Worm (Caenorhabditis elegans) whole organism, L4 larva: ENCODE results near the gene C16A11.2.

Source experiments
- F10B5.3 ChIP-seq: sonication (generic microtip); optimal IDR thresholded peaks from 2 replicates; lab custom pipeline; 2016; ENCODE audit warnings: mild to moderate bottlenecking, missing genetic modification characterization, missing compliant biosample characterization
- F37D6.2 ChIP-seq: sonication (generic microtip); optimal IDR thresholded peaks from 2 replicates; lab custom pipeline; 2016; ENCODE audit warnings: mild to moderate bottlenecking, missing genetic modification characterization, missing compliant biosample characterization
- F49E8.2 ChIP-seq: sonication (generic microtip); optimal IDR thresholded peaks from 2 replicates; lab custom pipeline; 2016; ENCODE audit warnings: missing compliant biosample characterization, mild to moderate bottlenecking, missing genetic modification characterization, borderline replicate concordance
- T20F7.1 ChIP-seq: fragments of 200-800 bp; sonication (Bioruptor generic); optimal IDR thresholded peaks from 2 replicates; lab custom pipeline; 2018; ENCODE audit warnings: mild to moderate bottlenecking, missing genetic modification characterization, missing compliant biosample characterization
- Y48G9A.11 ChIP-seq: fragments of 200-800 bp; sonication (Bioruptor generic); IDR thresholded peaks from 2 replicates; pipeline ENCODE4 v1.3.6; 2022; ENCODE audit warnings: missing genetic modification reagents, missing genetic modification characterization, missing compliant biosample characterization
- ZK337.2 ChIP-seq: fragments of 200-800 bp; sonication (Bioruptor generic); IDR thresholded peaks from 2 replicates; pipeline ENCODE4 v1.3.6; 2022; ENCODE audit warnings: missing genetic modification reagents, missing genetic modification characterization, missing compliant biosample characterization
- aha-1 ChIP-seq: fragments of 150-350 bp; peaks from one replicate; lab custom pipeline; 2014; ENCODE audit warnings: missing biosample characterization, missing genetic modification characterization
- arid-1 ChIP-seq: fragments of 200-800 bp; sonication (Bioruptor generic); conservative IDR thresholded peaks from 2 replicates; pipeline ENCODE4 v1.3.6; 2022; ENCODE audit warnings: missing genetic modification reagents, missing genetic modification characterization, missing compliant biosample characterization
- ceh-62 ChIP-seq: sonication (generic microtip); optimal IDR thresholded peaks from 2 replicates; lab custom pipeline; 2017; ENCODE audit warnings: missing biosample characterization, missing genetic modification characterization
- cey-2 ChIP-seq: sonication (generic microtip); optimal IDR thresholded peaks from 3 replicates; lab custom pipeline; 2017; ENCODE audit warnings: missing genetic modification characterization, mild to moderate bottlenecking, missing compliant biosample characterization, antibody characterized with exemption, borderline replicate concordance; ENCODE audit not compliant: insufficient read depth
- dmd-9 ChIP-seq: fragments of 200-800 bp; sonication (Bioruptor generic); IDR thresholded peaks from 2 replicates; pipeline ENCODE4 v1.3.6; 2022; ENCODE audit warnings: missing genetic modification reagents, missing genetic modification characterization, missing compliant biosample characterization
- egl-43 ChIP-seq: fragments of 200-800 bp; sonication (Bioruptor generic); IDR thresholded peaks from 2 replicates; pipeline ENCODE4 v1.3.6; 2022; ENCODE audit warnings: missing genetic modification reagents, missing genetic modification characterization, missing compliant biosample characterization
- lin-1 ChIP-seq: fragments of 200-800 bp; sonication (Bioruptor generic); IDR thresholded peaks from 2 replicates; pipeline ENCODE4 v1.3.6; 2022; ENCODE audit warnings: missing genetic modification reagents, missing genetic modification characterization, missing compliant biosample characterization
- lin-38 ChIP-seq: fragments of 200-800 bp; sonication (Bioruptor generic); IDR thresholded peaks from 2 replicates; pipeline ENCODE4 v1.3.6; 2022; ENCODE audit warnings: missing genetic modification reagents, missing genetic modification characterization, missing compliant biosample characterization
- lin-39 ChIP-seq: fragments of 150-350 bp; optimal IDR thresholded peaks from 2 replicates; lab custom pipeline; 2014; ENCODE audit warnings: missing biosample characterization, missing genetic modification reagents, missing genetic modification characterization
- lir-3 ChIP-seq: sonication (generic microtip); optimal IDR thresholded peaks from 2 replicates; lab custom pipeline; 2016; ENCODE audit warnings: mild to moderate bottlenecking, missing genetic modification characterization, missing compliant biosample characterization
- madf-9 ChIP-seq: fragments of 200-800 bp; sonication (Bioruptor generic); conservative IDR thresholded peaks from 2 replicates; pipeline ENCODE4 v1.3.6; 2022; ENCODE audit warnings: missing genetic modification reagents, missing genetic modification characterization, missing compliant biosample characterization
- mdl-1 ChIP-seq, 2 experiments: fragments of 150-350 bp in 1 of 2; sonication (generic microtip) in 1 of 2; optimal IDR thresholded peaks; 2 replicates each; lab custom pipeline; 2014 to 2017; ENCODE audit warnings: missing biosample characterization in 2 of 2, missing genetic modification characterization in 2 of 2
- nhr-11 ChIP-seq: fragments of 150-350 bp; optimal IDR thresholded peaks from 2 replicates; lab custom pipeline; 2014; ENCODE audit warnings: missing biosample characterization, missing genetic modification characterization
- nhr-111 ChIP-seq: fragments of 200-800 bp; sonication (Bioruptor generic); optimal IDR thresholded peaks from 2 replicates; lab custom pipeline; 2018; ENCODE audit warnings: mild to moderate bottlenecking, missing genetic modification characterization, missing compliant biosample characterization
- nhr-237 ChIP-seq: sonication (generic microtip); optimal IDR thresholded peaks from 2 replicates; lab custom pipeline; 2017; ENCODE audit warnings: missing biosample characterization, missing genetic modification characterization
- nhr-25 ChIP-seq: sonication (generic microtip); optimal IDR thresholded peaks from 2 replicates; lab custom pipeline; 2017; ENCODE audit warnings: missing genetic modification characterization, mild to moderate bottlenecking, missing compliant biosample characterization, antibody characterized with exemption, moderate library complexity, borderline replicate concordance; ENCODE audit not compliant: insufficient read depth
- nhr-28 ChIP-seq: fragments of 150-350 bp; optimal IDR thresholded peaks from 2 replicates; lab custom pipeline; 2014; ENCODE audit warnings: missing biosample characterization, missing genetic modification characterization
- nhr-48 ChIP-seq: sonication (generic microtip); optimal IDR thresholded peaks from 2 replicates; lab custom pipeline; 2016; ENCODE audit warnings: mild to moderate bottlenecking, missing genetic modification characterization, missing compliant biosample characterization
- pha-4 ChIP-seq, 2 experiments: fragments of 150-350 bp in 1 of 2; fragments of 200-800 bp in 1 of 2; sonication (Bioruptor generic) in 1 of 2; IDR thresholded peaks in 1 of 2; optimal IDR thresholded peaks in 1 of 2; 2 replicates each; pipeline versions ENCODE4 v1.3.6 to Lab custom; 2014 to 2022; ENCODE audit warnings: missing genetic modification characterization in 2 of 2, missing genetic modification reagents in 2 of 2, missing biosample characterization in 1 of 2, missing compliant biosample characterization in 1 of 2
- snpc-1.2 ChIP-seq: fragments of 200-800 bp; sonication (Bioruptor generic); IDR thresholded peaks from 2 replicates; pipeline ENCODE4 v1.3.6; 2022; ENCODE audit warnings: missing genetic modification reagents, missing genetic modification characterization, missing compliant biosample characterization
- spr-3 ChIP-seq: fragments of 200-800 bp; sonication (Bioruptor generic); optimal IDR thresholded peaks from 2 replicates; lab custom pipeline; 2018; ENCODE audit warnings: mild to moderate bottlenecking, missing genetic modification characterization, missing compliant biosample characterization
- tra-1 ChIP-seq: fragments of 200-800 bp; sonication (Bioruptor generic); IDR thresholded peaks from 2 replicates; pipeline ENCODE4 v1.3.6; 2022; ENCODE audit warnings: missing genetic modification reagents, missing genetic modification characterization, missing compliant biosample characterization
- unc-130 ChIP-seq: sonication (generic microtip); optimal IDR thresholded peaks from 2 replicates; lab custom pipeline; 2016; ENCODE audit warnings: missing genetic modification reagents, missing genetic modification characterization, missing compliant biosample characterization
- unc-62 ChIP-seq, 3 experiments: fragments of 150-350 bp in 1 of 3; sonication (generic microtip); optimal IDR thresholded peaks in 2 of 3; peaks in 1 of 3; 1 replicate in 1 of 3; 2 replicates in 2 of 3; lab custom pipeline; 2014 to 2017; ENCODE audit warnings: missing biosample characterization in 3 of 3, missing genetic modification characterization in 3 of 3, missing genetic modification reagents in 3 of 3, missing genotype in 1 of 3
- vab-7 ChIP-seq: fragments of 200-800 bp; sonication (Bioruptor generic); IDR thresholded peaks from 2 replicates; pipeline ENCODE4 v1.3.6; 2022; ENCODE audit warnings: missing genetic modification reagents, missing genetic modification characterization, missing compliant biosample characterization
- zfp-3 ChIP-seq: fragments of 200-800 bp; sonication (Bioruptor generic); conservative IDR thresholded peaks from 2 replicates; pipeline ENCODE4 v1.3.6; 2022; ENCODE audit warnings: missing genetic modification reagents, missing genetic modification characterization, missing compliant biosample characterization
- zip-11 ChIP-seq: fragments of 200-800 bp; sonication (Bioruptor generic); IDR thresholded peaks from 2 replicates; pipeline ENCODE4 v1.3.6; 2022; ENCODE audit warnings: missing genetic modification characterization, missing compliant biosample characterization

Gene C16A11.2

ce11 chrII:4228112-4228770, 9.8 kb upstream of the C16A11.2 start (continued):
- TF ChIP-seq madf-9 (GFP tag; lab: Robert Waterston, UW) (no peak), nhr-111 (GFP tag; lab: Kevin White, UChicago) (peak; percentile 33), T20F7.1 (GFP tag; lab: Kevin White, UChicago) (no peak), nhr-28 (tag; lab: Kevin White, UChicago) (no peak), unc-62 (GFP tag; optimal IDR thresholded peaks at IDR 0.05 in 1 of 2; lab: Kevin White, UChicago) (peak in 1 of 2 experiments; percentile 89), unc-62 (tag; optimal IDR thresholded peaks at IDR 0.05; lab: Kevin White, UChicago) (no peak), F37D6.2 (tag; lab: Kevin White, UChicago) (no peak), nhr-48 (no peak), spr-3 (GFP tag; lab: Kevin White, UChicago) (no peak), nhr-237 (tag; lab: Kevin White, UChicago) (no peak), nhr-11 (tag; lab: Kevin White, UChicago) (no peak), F10B5.3 (tag; lab: Kevin White, UChicago) (no peak), ZK337.2 (GFP tag; lab: Robert Waterston, UW) (no peak), vab-7 (no peak)

ce11 chrII:4229106-4229708, 8.8 kb upstream of the C16A11.2 start, which contains the start of gene C16A11.3:
Gene C16A11.3 (plus strand): TSS chrII:4229545.
- TF ChIP-seq snpc-1.2 (GFP tag; lab: Robert Waterston, UW) (no peak), nhr-25 (tag; lab: Kevin White, UChicago) (no peak), pha-4 (GFP tag; IDR thresholded peaks at IDR 0.05; lab: Robert Waterston, UW) (peak; percentile 44; the same call in 1 of the 2 replicates), pha-4 (tag; optimal IDR thresholded peaks at IDR 0.05; lab: Kevin White, UChicago) (no peak), nhr-111 (GFP tag; lab: Kevin White, UChicago) (no peak), arid-1 (GFP tag; lab: Robert Waterston, UW) (peak; percentile 41; the same call in 1 of the 2 replicates), Y48G9A.11 (peak; percentile 43), unc-130 (peak; percentile 58), lin-39 (tag; lab: Kevin White, UChicago) (no peak), lin-1 (0 out of 2 replicates have a peak, but pooled peaks have one; percentile 26), lir-3 (tag; lab: Kevin White, UChicago) (no peak), F49E8.2 (peak; percentile 79), cey-2 (tag; lab: Kevin White, UChicago) (no peak), mdl-1 (tag; optimal IDR thresholded peaks at IDR 0.05; lab: Kevin White, UChicago) (no peak), zip-11 (no peak), lin-38 (peak; percentile 70), zfp-3 (0 out of 2 replicates have a peak, but pooled peaks have one; percentile 28)

ce11 chrII:4230816-4231435, 7.1 kb upstream of the C16A11.2 start, which contains the start of gene C16A11.10:
Gene C16A11.10 (plus strand): TSS chrII:4231385.
- TF ChIP-seq aha-1 (tag; lab: Kevin White, UChicago): peak; percentile 42
- no peak for TF ChIP-seq dmd-9 (GFP tag; lab: Robert Waterston, UW)
- TF ChIP-seq unc-62 (GFP tag; optimal IDR thresholded peaks at IDR 0.05 in 1 of 2; lab: Kevin White, UChicago): peak in 1 of 2 experiments; percentile 60
- TF ChIP-seq unc-62 (tag; optimal IDR thresholded peaks at IDR 0.05; lab: Kevin White, UChicago): no peak
- no peak for TF ChIP-seq tra-1 (GFP tag; lab: Robert Waterston, UW)
- TF ChIP-seq ceh-62 (tag; lab: Kevin White, UChicago): no peak
- no peak for TF ChIP-seq egl-43 (GFP tag; lab: Robert Waterston, UW)
